Worm (Caenorhabditis elegans): ENCODE results near the gene nhr-170.

The nhr-170 gene

DNA sequence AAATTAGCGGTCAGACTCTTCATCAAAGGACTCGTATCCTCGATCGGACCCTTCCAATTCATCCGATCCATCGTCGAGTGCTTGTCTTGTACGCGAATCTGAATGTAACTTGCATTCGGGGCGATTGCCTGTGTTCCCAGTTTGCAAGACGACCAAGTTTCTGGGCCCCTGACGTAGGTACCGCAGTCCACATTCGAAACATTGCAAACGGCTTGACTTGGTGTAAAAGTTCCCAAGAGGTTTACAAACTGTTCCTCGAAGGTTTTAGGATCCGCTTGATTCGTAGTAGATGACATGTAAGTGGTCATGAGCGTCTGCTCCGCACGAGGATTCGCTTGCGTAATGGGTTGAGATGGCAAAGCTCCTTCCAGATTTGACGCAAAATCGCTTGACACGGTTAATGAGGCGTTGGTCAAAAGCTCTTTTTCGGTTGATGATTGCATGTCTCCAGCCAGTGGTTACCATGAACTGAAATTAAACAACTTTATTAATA, 24.3 kb downstream of the nhr-170 start, which contains the start of gene Y17D7B.4:
Gene Y17D7B.4, minus strand, starts transcription at position 443 of the 493 bp plus-strand sequence.
- TF ChIP-seq Y105C5A.15 (GFP tag; IDR thresholded peaks at IDR 0.05) (no peak), aha-1 (tag) (peak; percentile 95), attf-4 (tag; optimal IDR thresholded peaks at IDR 0.05) (no peak), Y48G9A.11 (GFP tag; IDR thresholded peaks at IDR 0.05) (0 out of 2 replicates have a peak, but pooled peaks have one; percentile 9), lin-38 (GFP tag; IDR thresholded peaks at IDR 0.05) (no peak), duxl-1 (tag; optimal IDR thresholded peaks at IDR 0.05; ENCODE audit: poor library complexity) (peak; percentile 57), R02D3.7 (tag; optimal IDR thresholded peaks at IDR 0.05) (no peak), lim-7 (GFP tag; IDR thresholded peaks at IDR 0.05) (no peak), nhr-42 (GFP tag; IDR thresholded peaks at IDR 0.05) (0 out of 2 replicates have a peak, but pooled peaks have one; percentile 51), hlh-30 (tag; optimal IDR thresholded peaks at IDR 0.05; ENCODE audit: insufficient read depth) (no peak), skn-1 (tag; optimal IDR thresholded peaks at IDR 0.05) (no peak), unc-62 (GFP tag; optimal IDR thresholded peaks at IDR 0.05 in 1 of 2) (peak in 1 of 2 experiments; percentile 66), unc-62 (tag; optimal IDR thresholded peaks at IDR 0.05) (no peak)

DNA sequence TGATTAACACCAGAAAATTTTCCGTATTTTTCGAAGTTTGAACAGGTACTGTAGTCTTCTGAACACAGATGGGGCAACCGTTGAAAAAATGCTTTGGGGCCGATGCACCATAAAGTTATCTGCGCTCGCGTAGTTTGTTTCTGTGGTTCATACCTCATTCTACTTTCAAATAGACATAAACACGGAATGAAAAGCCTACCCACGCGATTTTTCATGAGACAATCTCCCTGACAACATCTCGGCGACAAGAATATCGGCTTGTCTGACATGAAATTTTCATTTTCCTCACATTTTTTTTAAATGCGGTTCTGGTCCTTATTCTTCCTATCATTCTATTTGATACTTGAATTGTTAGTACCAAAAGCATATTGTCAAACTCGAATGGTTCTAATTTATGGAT, 27.9 kb downstream of the nhr-170 start, which contains the start of gene clec-257:
Gene clec-257, plus strand, starts transcription at position 301 of the 400 bp plus-strand sequence.
- TF ChIP-seq pha-4 (GFP tag; IDR thresholded peaks at IDR 0.05) (no peak), pha-4 (tag; optimal IDR thresholded peaks at IDR 0.05) (no peak), hif-1 (tag; optimal IDR thresholded peaks at IDR 0.05) (no peak), dve-1 (tag; optimal IDR thresholded peaks at IDR 0.05; ENCODE audit: insufficient read depth) (no peak), tag-97 (GFP tag; IDR thresholded peaks at IDR 0.05) (no peak), jun-1 (tag; optimal IDR thresholded peaks at IDR 0.05) (no peak), egl-27 (tag; optimal IDR thresholded peaks at IDR 0.05) (no peak), F37D6.2 (tag; optimal IDR thresholded peaks at IDR 0.05) (no peak), skn-1 (tag; optimal IDR thresholded peaks at IDR 0.05) (no peak), lim-7 (GFP tag; IDR thresholded peaks at IDR 0.05) (no peak), unc-39 (tag; optimal IDR thresholded peaks at IDR 0.05) (no peak), mdt-29 (GFP tag; IDR thresholded peaks at IDR 0.05) (no peak), rbr-2 (tag; optimal IDR thresholded peaks at IDR 0.05) (no peak), daf-8 (GFP tag; IDR thresholded peaks at IDR 0.05) (no peak), dmd-9 (GFP tag; IDR thresholded peaks at IDR 0.05) (no peak), gei-8 (GFP tag; optimal IDR thresholded peaks at IDR 0.05) (no peak)

DNA sequence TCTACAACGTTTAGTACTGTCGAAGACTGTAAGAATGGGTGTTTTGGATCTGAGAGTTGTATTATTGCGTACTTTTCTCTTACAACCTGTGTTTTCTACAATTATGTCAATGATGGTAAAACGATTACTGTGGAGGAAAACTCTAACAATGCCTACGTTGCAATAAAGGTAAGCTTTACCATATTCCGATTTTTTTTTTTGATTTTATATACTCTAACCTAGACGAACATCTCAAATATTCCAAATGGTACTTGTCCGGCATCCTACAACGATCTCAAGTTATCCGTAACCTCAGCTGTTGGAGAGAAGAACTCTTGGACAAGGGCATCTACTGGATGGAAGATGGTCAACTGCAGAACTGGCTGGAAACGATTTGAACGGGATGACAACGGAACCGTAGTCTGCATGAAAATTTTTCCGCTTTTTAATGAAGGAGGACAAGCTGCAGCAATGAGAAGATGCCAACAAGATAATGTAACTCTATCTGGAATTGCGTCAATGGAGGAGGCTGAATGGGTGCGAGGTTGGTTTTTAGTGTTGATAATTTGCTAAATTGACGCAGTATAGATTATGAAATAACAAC, 28.7 kb downstream of the nhr-170 start:
- TF ChIP-seq aha-1 (tag) (peak; percentile 91), nhr-28 (tag; optimal IDR thresholded peaks at IDR 0.05) (no peak), nhr-48 (tag; optimal IDR thresholded peaks at IDR 0.05) (no peak), unc-62 (GFP tag; optimal IDR thresholded peaks at IDR 0.05 in 1 of 2) (peak in 1 of 2 experiments; percentile 90), unc-62 (tag; optimal IDR thresholded peaks at IDR 0.05) (no peak), nhr-41 (GFP tag; IDR thresholded peaks at IDR 0.05) (no peak)

DNA sequence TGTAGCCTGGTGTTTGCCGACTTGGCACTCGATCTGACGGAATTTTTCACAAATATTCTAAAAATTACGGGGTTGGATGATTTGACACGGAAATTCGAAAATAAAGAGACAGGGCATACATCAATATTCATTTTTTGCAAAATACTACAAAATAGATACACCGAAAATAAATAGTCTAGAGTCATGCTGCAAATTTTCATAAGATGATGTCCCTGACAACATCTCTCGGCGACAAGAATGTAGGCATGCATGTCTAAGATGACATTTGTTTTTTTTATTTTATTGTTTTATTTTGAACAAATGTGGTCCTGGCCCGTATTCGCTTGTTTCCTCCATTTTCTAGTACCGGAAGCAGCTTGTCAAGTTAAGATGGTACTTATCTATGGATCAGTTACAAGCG, 29.2 kb downstream of the nhr-170 start, which contains the start of gene clec-256:
Gene clec-256, plus strand, starts transcription at position 301 of the 400 bp plus-strand sequence.
- TF ChIP-seq mdt-29 (GFP tag; IDR thresholded peaks at IDR 0.05) (no peak), nhr-77 (tag; optimal IDR thresholded peaks at IDR 0.05) (no peak), unc-62 (GFP tag; optimal IDR thresholded peaks at IDR 0.05 in 1 of 2) (no peak), unc-62 (tag; optimal IDR thresholded peaks at IDR 0.05) (no peak), madf-5 (GFP tag; IDR thresholded peaks at IDR 0.05) (no peak)

DNA sequence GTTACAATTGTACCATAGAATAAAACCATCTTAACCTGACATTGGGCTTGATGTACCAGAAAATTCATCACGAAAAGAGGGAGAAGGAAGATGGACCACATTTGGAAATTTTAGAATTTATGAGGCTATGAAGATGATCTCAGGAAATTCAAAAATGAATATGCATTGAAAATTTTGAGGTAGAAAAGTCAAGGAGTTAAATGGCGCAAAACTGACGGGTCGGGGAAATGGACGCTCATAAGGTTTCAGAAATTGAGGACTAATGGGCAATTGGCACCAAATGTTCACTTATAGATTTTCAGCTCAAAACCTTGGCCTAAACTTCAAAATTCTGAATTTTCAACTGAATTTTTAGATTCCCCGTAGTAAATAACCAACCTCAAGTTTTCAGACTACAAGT, 30.0 kb downstream of the nhr-170 start, which contains the start of gene clec-255:
Gene clec-255, minus strand, starts transcription at position 101 of the 400 bp plus-strand sequence.
- peak; percentile 3 for TF ChIP-seq aha-1 (tag)
- TF ChIP-seq Y105C5A.15 (GFP tag; IDR thresholded peaks at IDR 0.05), result no peak
